Fruit fly (Drosophila melanogaster) whole organism, embryonic: ENCODE measurements around the gene CG13894.

Experiments used
- Awh ChIP-seq: fragments of 200-800 bp; sonication (Bioruptor generic); IDR thresholded peaks from 2 replicates; pipeline ENCODE4, ENCODE4 v1.3.6; 2022; ENCODE audit warnings: missing biosample characterization, missing genetic modification characterization
- Bgb ChIP-seq: fragments of 200-800 bp; sonication (Bioruptor generic); IDR thresholded peaks from 2 replicates; pipeline ENCODE4 v1.3.6; 2022; ENCODE audit warnings: missing biosample characterization, missing genetic modification characterization; ENCODE audit not compliant: partially characterized antibody
- C15 ChIP-seq: fragments of 200-800 bp; sonication (Bioruptor generic); IDR thresholded peaks from 3 replicates; pipeline ENCODE4 v1.3.6; 2022; ENCODE audit warnings: missing biosample characterization, missing genetic modification characterization
- CG10209 ChIP-seq: fragments of 200-800 bp; sonication (Bioruptor generic); optimal IDR thresholded peaks from 3 replicates; lab custom pipeline; 2017; ENCODE audit warnings: missing biosample characterization, mild to moderate bottlenecking, missing genetic modification characterization, missing genetic modification reagents
- CG10274 ChIP-seq: fragments of 200-800 bp; sonication (Bioruptor generic); optimal IDR thresholded peaks from 3 replicates; lab custom pipeline; 2017; ENCODE audit warnings: missing biosample characterization, mild to moderate bottlenecking, missing genetic modification characterization
- CG10431 ChIP-seq: fragments of 200-800 bp; sonication (Bioruptor generic); optimal IDR thresholded peaks from 3 replicates; lab custom pipeline; 2018; ENCODE audit warnings: missing biosample characterization, mild to moderate bottlenecking, missing genetic modification characterization
- CG11247 ChIP-seq: fragments of 200-800 bp; sonication (Bioruptor generic); IDR thresholded peaks from 2 replicates; pipeline ENCODE4 v1.3.6; 2022; ENCODE audit warnings: missing biosample characterization, missing genetic modification characterization
- CG12659 ChIP-seq: fragments of 200-800 bp; sonication (Bioruptor generic); optimal IDR thresholded peaks from 3 replicates; lab custom pipeline; 2017; ENCODE audit warnings: mild to moderate bottlenecking, missing biosample characterization, missing genetic modification reagents, missing genetic modification characterization
- CG13894 ChIP-seq: fragments of 200-800 bp; sonication (Bioruptor generic); optimal IDR thresholded peaks from 3 replicates; lab custom pipeline; 2018; ENCODE audit warnings: missing biosample characterization, mild to moderate bottlenecking, missing genetic modification characterization, moderate library complexity
- CG14965 ChIP-seq: fragments of 200-800 bp; sonication (Bioruptor generic); optimal IDR thresholded peaks from 2 replicates; lab custom pipeline; 2016; ENCODE audit warnings: missing biosample characterization, missing genetic modification characterization, borderline replicate concordance
- CG15011 ChIP-seq: fragments of 200-800 bp; sonication (Bioruptor generic); optimal IDR thresholded peaks from 3 replicates; lab custom pipeline; 2018; ENCODE audit warnings: missing biosample characterization, mild to moderate bottlenecking, missing genetic modification characterization
- CG1647 ChIP-seq: fragments of 200-800 bp; sonication (Bioruptor generic); optimal IDR thresholded peaks from 3 replicates; lab custom pipeline; 2016; ENCODE audit warnings: missing biosample characterization, missing genetic modification characterization
- CG1832 ChIP-seq: fragments of 200-800 bp; sonication (Bioruptor generic); optimal IDR thresholded peaks from 2 replicates; lab custom pipeline; 2017; ENCODE audit warnings: missing biosample characterization, mild to moderate bottlenecking, missing genetic modification characterization, inconsistent platforms
- CG2202 ChIP-seq: fragments of 200-800 bp; sonication (Bioruptor generic); optimal IDR thresholded peaks from 2 replicates; lab custom pipeline; 2018; ENCODE audit warnings: missing biosample characterization, mild to moderate bottlenecking, missing genetic modification characterization
- CG30431 ChIP-seq: fragments of 200-800 bp; sonication (Bioruptor generic); optimal IDR thresholded peaks from 2 replicates; lab custom pipeline; 2017; ENCODE audit warnings: missing biosample characterization, missing genetic modification characterization
- CG32532 ChIP-seq: fragments of 200-800 bp; sonication (Bioruptor generic); IDR thresholded peaks from 2 replicates; pipeline ENCODE4 v1.3.6; 2022; ENCODE audit warnings: missing biosample characterization, missing genetic modification characterization
- CG32772 ChIP-seq: fragments of 200-800 bp; sonication (Bioruptor generic); IDR thresholded peaks from 2 replicates; pipeline ENCODE4 v1.3.6; 2022; ENCODE audit warnings: missing biosample characterization, missing genetic modification characterization
- CG4707 ChIP-seq: fragments of 200-800 bp; sonication (Bioruptor generic); optimal IDR thresholded peaks from 2 replicates; lab custom pipeline; 2018; ENCODE audit warnings: missing biosample characterization, mild to moderate bottlenecking, missing genetic modification characterization, moderate library complexity
- CG4730 ChIP-seq: fragments of 200-800 bp; sonication (Bioruptor generic); IDR thresholded peaks from 2 replicates; pipeline ENCODE4 v1.3.6; 2022; ENCODE audit warnings: missing biosample characterization, missing genetic modification characterization
- CG5180 ChIP-seq: fragments of 200-800 bp; sonication (Bioruptor generic); optimal IDR thresholded peaks from 3 replicates; lab custom pipeline; 2017; ENCODE audit warnings: missing biosample characterization, missing genetic modification characterization, mild to moderate bottlenecking, moderate library complexity, missing genetic modification reagents
- CG6654 ChIP-seq: fragments of 200-800 bp; sonication (Bioruptor generic); optimal IDR thresholded peaks from 2 replicates; lab custom pipeline; 2017; ENCODE audit warnings: missing biosample characterization, mild to moderate bottlenecking, missing genetic modification characterization
- CG9797 ChIP-seq: fragments of 200-800 bp; sonication (Bioruptor generic); optimal IDR thresholded peaks from 3 replicates; lab custom pipeline; 2018; ENCODE audit warnings: missing biosample characterization, mild to moderate bottlenecking, missing genetic modification characterization
- GATAe ChIP-seq: fragments of 200-800 bp; sonication (Bioruptor generic); conservative IDR thresholded peaks from 2 replicates; pipeline ENCODE4 v1.3.6; 2022; ENCODE audit warnings: missing biosample characterization, missing genetic modification characterization
- HmgD ChIP-seq: fragments of 200-800 bp; sonication (Bioruptor generic); optimal IDR thresholded peaks from 3 replicates; lab custom pipeline; 2016; ENCODE audit warnings: missing biosample characterization, missing genetic modification characterization
- HmgZ ChIP-seq: fragments of 200-800 bp; sonication (Bioruptor generic); optimal IDR thresholded peaks from 2 replicates; lab custom pipeline; 2018; ENCODE audit warnings: missing biosample characterization, mild to moderate bottlenecking, missing genetic modification characterization
- Kr ChIP-seq: fragments of 200-800 bp; sonication (Bioruptor generic); optimal IDR thresholded peaks from 2 replicates; lab custom pipeline; 2017; ENCODE audit warnings: missing biosample characterization, mild to moderate bottlenecking, missing genetic modification characterization
- Lpt ChIP-seq: fragments of >200 bp; optimal IDR thresholded peaks from 2 replicates; lab custom pipeline; 2018; ENCODE audit warnings: missing biosample characterization, missing genetic modification characterization
- NC2β ChIP-seq: fragments of 200-800 bp; sonication (Bioruptor generic); optimal IDR thresholded peaks from 2 replicates; lab custom pipeline; 2016; ENCODE audit warnings: missing biosample characterization, missing genetic modification characterization
- Neu2 ChIP-seq: fragments of 200-800 bp; sonication (Bioruptor generic); optimal IDR thresholded peaks from 3 replicates; lab custom pipeline; 2016; ENCODE audit warnings: missing biosample characterization, missing genetic modification characterization, borderline replicate concordance
- Nf-YB ChIP-seq: fragments of 200-800 bp; sonication (Bioruptor generic); optimal IDR thresholded peaks from 3 replicates; lab custom pipeline; 2019; ENCODE audit warnings: missing biosample characterization, mild to moderate bottlenecking, missing genetic modification characterization, moderate library complexity
- Usf ChIP-seq: fragments of 200-800 bp; sonication (Bioruptor generic); optimal IDR thresholded peaks from 2 replicates; lab custom pipeline; 2017; ENCODE audit warnings: missing genotype, missing biosample characterization, missing genetic modification characterization
- YL-1 ChIP-seq: fragments of 200-800 bp; sonication (Bioruptor generic); optimal IDR thresholded peaks from 3 replicates; lab custom pipeline; 2017; ENCODE audit warnings: missing biosample characterization, mild to moderate bottlenecking, missing genetic modification characterization
- aop ChIP-seq: fragments of 200-800 bp; sonication (Bioruptor generic); IDR thresholded peaks from 2 replicates; pipeline ENCODE4 v1.3.6; 2022; ENCODE audit warnings: missing biosample characterization, missing genetic modification characterization
- ase ChIP-seq: fragments of 200-800 bp; sonication (Bioruptor generic); IDR thresholded peaks from 3 replicates; pipeline ENCODE4 v1.3.6; 2022; ENCODE audit warnings: missing biosample characterization, missing genetic modification characterization
- bowl ChIP-seq: fragments of 200-800 bp; sonication (Bioruptor generic); IDR thresholded peaks from 2 replicates; pipeline ENCODE4 v1.3.6; 2022; ENCODE audit warnings: missing biosample characterization, missing genetic modification characterization
- cas ChIP-seq: fragments of 200-800 bp; sonication (Bioruptor generic); IDR thresholded peaks from 2 replicates; pipeline ENCODE4 v1.3.6; 2022; ENCODE audit warnings: missing biosample characterization, missing genetic modification characterization
- disco-r ChIP-seq: fragments of 200-800 bp; sonication (Bioruptor generic); optimal IDR thresholded peaks from 2 replicates; lab custom pipeline; 2016; ENCODE audit warnings: missing biosample characterization, missing genetic modification characterization
- ems ChIP-seq: fragments of 200-800 bp; sonication (Bioruptor generic); optimal IDR thresholded peaks from 3 replicates; lab custom pipeline; 2016; ENCODE audit warnings: missing biosample characterization, missing genetic modification characterization
- esg ChIP-seq: fragments of 200-800 bp; sonication (Bioruptor generic); conservative IDR thresholded peaks from 2 replicates; pipeline ENCODE4 v1.3.6; 2022; ENCODE audit warnings: missing biosample characterization, missing genetic modification characterization
- grau ChIP-seq: fragments of 200-800 bp; optimal IDR thresholded peaks from 3 replicates; lab custom pipeline; 2019; ENCODE audit warnings: missing biosample characterization, mild to moderate bottlenecking, missing genetic modification characterization, moderate library complexity
- kni ChIP-seq: fragments of 200-800 bp; sonication (Bioruptor generic); optimal IDR thresholded peaks from 3 replicates; lab custom pipeline; 2017; ENCODE audit warnings: mild to moderate bottlenecking, missing biosample characterization, missing genetic modification reagents, missing genetic modification characterization
- lola ChIP-seq, 3 experiments: fragments of >200 bp in 2 of 3; fragments of 200-800 bp in 1 of 3; sonication (Bioruptor generic) in 1 of 3; optimal IDR thresholded peaks; 2 replicates each; lab custom pipeline; 2017 to 2019; ENCODE audit warnings: missing biosample characterization in 3 of 3, missing genetic modification characterization in 3 of 3, mild to moderate bottlenecking in 1 of 3, moderate library complexity in 1 of 3
- p53 ChIP-seq: fragments of 200-800 bp; sonication (Bioruptor generic); optimal IDR thresholded peaks from 2 replicates; lab custom pipeline; 2016; ENCODE audit warnings: missing biosample characterization, missing genetic modification characterization
- pfk ChIP-seq: fragments of 200-800 bp; sonication (Bioruptor generic); optimal IDR thresholded peaks from 2 replicates; lab custom pipeline; 2018; ENCODE audit warnings: missing biosample characterization, mild to moderate bottlenecking, missing genetic modification characterization, moderate library complexity
- stwl ChIP-seq: fragments of 200-800 bp; sonication (Bioruptor generic); optimal IDR thresholded peaks from 3 replicates; lab custom pipeline; 2018; ENCODE audit warnings: missing biosample characterization, mild to moderate bottlenecking, missing genetic modification characterization, moderate library complexity
- tna ChIP-seq: fragments of 200-800 bp; sonication (Bioruptor generic); IDR thresholded peaks from 2 replicates; pipeline ENCODE4 v1.3.6; 2022; ENCODE audit warnings: missing biosample characterization, missing genetic modification characterization; ENCODE audit not compliant: partially characterized antibody
- toy ChIP-seq: fragments of 200-800 bp; sonication (Bioruptor generic); IDR thresholded peaks from 2 replicates; pipeline ENCODE4 v1.3.6; 2022; ENCODE audit warnings: missing biosample characterization, missing genetic modification characterization
- tup ChIP-seq: fragments of 200-800 bp; sonication (Bioruptor generic); optimal IDR thresholded peaks from 2 replicates; lab custom pipeline; 2016; ENCODE audit warnings: missing biosample characterization, mild to moderate bottlenecking, missing genetic modification characterization, moderate library complexity
- twi ChIP-seq: fragments of 200-800 bp; optimal IDR thresholded peaks from 2 replicates; lab custom pipeline; 2019; ENCODE audit warnings: missing biosample characterization, mild to moderate bottlenecking, missing genetic modification characterization, moderate library complexity
- vfl ChIP-seq: fragments of 200-800 bp; sonication (Bioruptor generic); optimal IDR thresholded peaks from 2 replicates; lab custom pipeline; 2016; ENCODE audit warnings: missing biosample characterization, missing genetic modification characterization

Gene CG13894

DNA sequence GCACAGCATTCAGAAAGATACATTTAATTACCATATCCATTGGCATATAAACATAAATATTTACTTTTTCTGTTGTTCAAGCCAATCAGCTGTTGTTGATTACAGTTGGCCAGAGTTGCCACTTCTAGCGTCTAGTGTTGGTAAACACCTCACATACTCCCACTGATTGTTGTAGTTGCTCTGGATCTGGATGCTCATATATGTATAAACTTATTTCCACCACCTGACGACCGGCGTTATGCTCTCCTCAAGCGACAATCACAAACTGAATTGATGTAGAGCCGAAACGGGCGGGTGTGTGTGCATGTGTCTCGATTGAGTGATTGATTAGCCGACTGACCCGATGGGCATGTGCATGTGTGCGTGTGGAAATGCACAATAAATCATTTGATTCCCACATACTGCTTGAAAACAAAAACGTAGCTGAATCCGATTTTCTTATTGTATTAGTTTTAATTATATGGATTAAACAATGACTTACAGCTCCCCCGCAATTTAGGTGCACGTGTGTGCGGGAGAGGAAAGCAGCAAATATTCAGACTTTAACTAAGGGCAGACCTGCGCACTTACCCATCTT, 17.1 kb downstream of the CG13894 start (continued):
- TF ChIP-seq CG12659 (GFP tag; lab: Kevin White, UChicago) (peak; percentile 80), NC2β (GFP tag; lab: Kevin White, UChicago) (peak; percentile 53), CG32772 (GFP tag; lab: Robert Waterston, UW) (no peak), Kr (GFP tag; lab: Kevin White, UChicago) (no peak), CG4707 (GFP tag; lab: Kevin White, UChicago) (peak; percentile 11), kni (GFP tag; lab: Kevin White, UChicago) (peak; percentile 96), CG30431 (GFP tag; lab: Kevin White, UChicago) (no peak), lola (GFP tag; optimal IDR thresholded peaks at IDR 0.05; lab: Kevin White, UChicago) (no peak), HmgD (peak; percentile 32), Neu2 (GFP tag; lab: Kevin White, UChicago) (no peak), C15 (no peak), CG1647 (GFP tag; lab: Kevin White, UChicago) (peak; percentile 9), stwl (tag; lab: Kevin White, UChicago) (peak; percentile 91), Bgb (GFP tag; lab: Robert Waterston, UW) (peak; percentile 31; the same call in 1 of the 2 replicates), disco-r (GFP tag; lab: Kevin White, UChicago) (peak; percentile 19), CG10209 (GFP tag; lab: Kevin White, UChicago) (peak; percentile 28), CG32532 (peak; percentile 37; the same call in 1 of the 2 replicates), CG15011 (GFP tag; lab: Kevin White, UChicago) (no peak), grau (tag; lab: Kevin White, UChicago) (peak; percentile 39), bowl (GFP tag; lab: Robert Waterston, UW) (no peak), CG9797 (GFP tag; lab: Kevin White, UChicago) (peak; percentile 48), CG10431 (GFP tag; lab: Kevin White, UChicago) (peak; percentile 56), p53 (GFP tag; lab: Kevin White, UChicago) (no peak), vfl (GFP tag; lab: Kevin White, UChicago) (peak; percentile 33), CG11247 (0 out of 2 replicates have a peak, but pooled peaks have one; percentile 17), CG10274 (GFP tag; lab: Kevin White, UChicago) (no peak), Lpt (GFP tag; lab: Kevin White, UChicago) (no peak), Usf (GFP tag; lab: Kevin White, UChicago) (no peak), ems (GFP tag; lab: Kevin White, UChicago) (peak; percentile 25), GATAe (no peak), CG5180 (GFP tag; lab: Kevin White, UChicago) (no peak), aop (GFP tag; lab: Robert Waterston, UW) (no peak), tup (no peak), CG2202 (tag; lab: Kevin White, UChicago) (no peak), CG13894 (tag; lab: Kevin White, UChicago) (peak; percentile 75), CG14965 (GFP tag; lab: Kevin White, UChicago) (no peak), cas (GFP tag; lab: Robert Waterston, UW) (no peak), ase (GFP tag; lab: Robert Waterston, UW) (no peak), toy (GFP tag; lab: Robert Waterston, UW) (no peak), CG1832 (GFP tag; lab: Kevin White, UChicago) (no peak), HmgZ (tag; lab: Kevin White, UChicago) (peak; percentile 68), tna (GFP tag; lab: Robert Waterston, UW) (no peak), pfk (no peak), twi (tag; lab: Kevin White, UChicago) (peak; percentile 46), esg (no peak), CG4730 (GFP tag; lab: Robert Waterston, UW) (no peak), CG6654 (GFP tag; lab: Kevin White, UChicago) (no peak), Nf-YB (GFP tag; lab: Kevin White, UChicago) (peak; percentile 28), Awh (no peak), YL-1 (GFP tag; lab: Kevin White, UChicago) (peak; percentile 63)
